Fruit fly (Drosophila melanogaster): ENCODE data around the gene Stt3B.

The Stt3B gene

DNA sequence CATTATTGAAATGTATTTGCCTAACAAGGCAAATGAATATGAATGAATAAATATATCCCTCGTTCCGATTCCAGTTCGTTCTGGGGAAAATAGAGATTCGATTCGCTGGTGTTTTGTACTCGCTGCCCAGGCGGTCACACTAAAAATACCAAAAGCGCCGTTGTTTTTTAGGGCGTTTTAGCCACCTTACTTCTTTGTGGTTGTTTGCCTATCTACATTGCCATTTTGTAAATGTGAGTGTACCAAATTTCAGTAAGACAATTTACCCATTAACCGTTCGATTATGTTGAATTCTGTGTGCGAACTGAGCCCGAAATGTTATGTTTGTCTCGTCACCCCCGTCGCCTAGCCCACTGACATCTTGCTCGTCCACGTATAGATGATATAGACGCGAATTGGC lies 28.0 kb upstream of the Stt3B start, which contains the start of the genes CG33095 and CG33096:
TSS of gene CG33095 (plus strand) at position 187 of the 400 bp plus-strand sequence.
TSS of gene CG33096 (plus strand) at position 187 of the 400 bp plus-strand sequence.
- peak; percentile 62 for TF ChIP-seq woc (GFP tag; optimal IDR thresholded peaks at IDR 0.05)
- no peak for TF ChIP-seq Hr83 (GFP tag; optimal IDR thresholded peaks at IDR 0.05; ENCODE audit: poor library complexity, severe bottlenecking)
- TF ChIP-seq Dif (GFP tag; optimal IDR thresholded peaks at IDR 0.05; ENCODE audit: partially characterized antibody) = peak; percentile 19

- TF ChIP-seq CG9705 (GFP tag; optimal IDR thresholded peaks at IDR 0.05) (no peak), sv (GFP tag; optimal IDR thresholded peaks at IDR 0.05) (no peak), Vsx2 (GFP tag; optimal IDR thresholded peaks at IDR 0.05; ENCODE audit: partially characterized antibody) (peak; percentile 96), pan (optimal IDR thresholded peaks at IDR 0.05) (no peak), Dif (GFP tag; optimal IDR thresholded peaks at IDR 0.05; ENCODE audit: partially characterized antibody) (peak; percentile 94), Rel (GFP tag; optimal IDR thresholded peaks at IDR 0.05) (no peak), Rel (tag; optimal IDR thresholded peaks at IDR 0.05) (peak; percentile 16), dl (GFP tag; optimal IDR thresholded peaks at IDR 0.05; ENCODE audit: insufficient read depth in 1 of 2, partially characterized antibody in 2 of 2) (peak; percentile 30 to 74), jim (GFP tag; optimal IDR thresholded peaks at IDR 0.05) (no peak)
These were observed 25.2 kb upstream of the Stt3B start, which contains the start of gene fd96Cb for dm6 chr3R:25094639-25095038. Gene fd96Cb (plus strand): TSS chr3R:25095012.

- TF ChIP-seq Dif (GFP tag; optimal IDR thresholded peaks at IDR 0.05; ENCODE audit: partially characterized antibody) = peak; percentile 38
- no peak for TF ChIP-seq jim (GFP tag; optimal IDR thresholded peaks at IDR 0.05)
- TF ChIP-seq ey (GFP tag; optimal IDR thresholded peaks at IDR 0.05) = no peak
- TF ChIP-seq Vsx2 (GFP tag; optimal IDR thresholded peaks at IDR 0.05; ENCODE audit: partially characterized antibody) = peak; percentile 67
- TF ChIP-seq Dfd (GFP tag; optimal IDR thresholded peaks at IDR 0.05) = no peak
- no peak for TF ChIP-seq Hr83 (GFP tag; optimal IDR thresholded peaks at IDR 0.05; ENCODE audit: poor library complexity, severe bottlenecking)
- no peak for TF ChIP-seq foxo (GFP tag; optimal IDR thresholded peaks at IDR 0.05)
- TF ChIP-seq pan (optimal IDR thresholded peaks at IDR 0.05) = no peak
- TF ChIP-seq woc (GFP tag; optimal IDR thresholded peaks at IDR 0.05) = peak; percentile 38
- no peak for TF ChIP-seq Abd-B (GFP tag; optimal IDR thresholded peaks at IDR 0.05)
- TF ChIP-seq N (GFP tag; optimal IDR thresholded peaks at IDR 0.05) = no peak
- no peak for TF ChIP-seq CG32264 (GFP tag; optimal IDR thresholded peaks at IDR 0.05)
- TF ChIP-seq Sp1 (GFP tag; optimal IDR thresholded peaks at IDR 0.05) = no peak
- TF ChIP-seq lola (GFP tag; optimal IDR thresholded peaks at IDR 0.05) = no peak
- no peak for TF ChIP-seq Jra (GFP tag; optimal IDR thresholded peaks at IDR 0.05)
- TF ChIP-seq dsf (GFP tag; optimal IDR thresholded peaks at IDR 0.05; ENCODE audit: borderline replicate concordance) = no peak
- no peak for TF ChIP-seq usp (GFP tag; optimal IDR thresholded peaks at IDR 0.05)
- no peak for TF ChIP-seq h (GFP tag; optimal IDR thresholded peaks at IDR 0.05)
- TF ChIP-seq OdsH (GFP tag; optimal IDR thresholded peaks at IDR 0.05) = no peak
- TF ChIP-seq dl (GFP tag; optimal IDR thresholded peaks at IDR 0.05; ENCODE audit: insufficient read depth in 1 of 2, partially characterized antibody in 2 of 2) = no peak
- no peak for TF ChIP-seq CG9705 (GFP tag; optimal IDR thresholded peaks at IDR 0.05)
- no peak for TF ChIP-seq CrebA (GFP tag; optimal IDR thresholded peaks at IDR 0.05; ENCODE audit: borderline replicate concordance)
These were observed 12.9 kb upstream of the Stt3B start, which contains the start of gene fd96Ca for dm6 chr3R:25082348-25082747. Gene fd96Ca (plus strand): TSS chr3R:25082684.

dm6 chr3R:25080446-25080845 lies 11.0 kb upstream of the Stt3B start:
- TF ChIP-seq jim (GFP tag; optimal IDR thresholded peaks at IDR 0.05) (no peak), Dfd (GFP tag; optimal IDR thresholded peaks at IDR 0.05) (no peak), Jra (GFP tag; optimal IDR thresholded peaks at IDR 0.05) (no peak), Hr83 (GFP tag; optimal IDR thresholded peaks at IDR 0.05; ENCODE audit: poor library complexity, severe bottlenecking) (peak; percentile 57), Dif (GFP tag; optimal IDR thresholded peaks at IDR 0.05; ENCODE audit: partially characterized antibody) (peak; percentile 40), CrebA (GFP tag; optimal IDR thresholded peaks at IDR 0.05; ENCODE audit: borderline replicate concordance) (no peak)

DNA sequence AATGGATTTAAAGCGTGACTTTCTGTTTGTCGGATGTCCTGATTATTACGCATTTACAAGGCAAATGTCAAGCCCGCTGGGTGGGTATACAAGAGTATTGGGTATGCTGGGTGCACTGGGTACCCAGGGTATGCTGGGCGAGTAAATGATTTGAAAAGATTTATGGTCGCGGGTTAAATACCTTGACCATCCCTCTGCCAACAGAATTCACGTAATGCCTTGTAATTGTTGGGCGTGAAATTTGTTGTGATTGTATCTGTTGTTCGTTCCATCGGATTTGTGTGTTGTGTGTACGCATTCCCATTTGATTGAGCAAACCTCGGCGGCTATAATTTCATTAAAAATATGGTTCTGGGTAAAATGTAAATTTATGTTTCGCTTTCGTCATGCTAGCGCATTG lies 9.2 kb upstream of the Stt3B start:
- TF ChIP-seq Mio (GFP tag; optimal IDR thresholded peaks at IDR 0.05) (no peak), GATAd (GFP tag; optimal IDR thresholded peaks at IDR 0.05) (no peak), pan (optimal IDR thresholded peaks at IDR 0.05) (no peak), Dfd (GFP tag; optimal IDR thresholded peaks at IDR 0.05) (no peak), Rel (GFP tag; optimal IDR thresholded peaks at IDR 0.05) (no peak), Rel (tag; optimal IDR thresholded peaks at IDR 0.05) (no peak), usp (GFP tag; optimal IDR thresholded peaks at IDR 0.05) (no peak), CG32264 (GFP tag; optimal IDR thresholded peaks at IDR 0.05) (no peak), ey (GFP tag; optimal IDR thresholded peaks at IDR 0.05) (no peak)

Measured in whole organism, wandering third instar larva.